Worm (Caenorhabditis elegans) whole organism, young adult: ENCODE measurements around the gene ric-3.

Source experiments
- C17E4.6 ChIP-seq: fragments of 200-800 bp; sonication (Bioruptor generic); IDR thresholded peaks from 2 replicates; pipeline ENCODE4 v1.3.6; 2022; ENCODE audit warnings: missing genetic modification reagents, missing genetic modification characterization, missing compliant biosample characterization
- F22D6.2 ChIP-seq: sonication (generic microtip); optimal IDR thresholded peaks from 2 replicates; lab custom pipeline; 2016; ENCODE audit warnings: mild to moderate bottlenecking, missing genetic modification characterization, missing compliant biosample characterization
- F39B2.1 ChIP-seq: fragments of 200-800 bp; sonication (Bioruptor generic); IDR thresholded peaks from 2 replicates; pipeline ENCODE4 v1.3.6; 2022; ENCODE audit warnings: missing genetic modification reagents, missing genetic modification characterization, missing compliant biosample characterization
- F49E8.2 ChIP-seq: sonication (generic microtip); optimal IDR thresholded peaks from 3 replicates; lab custom pipeline; 2017; ENCODE audit warnings: missing genetic modification characterization, mild to moderate bottlenecking, missing compliant biosample characterization, antibody characterized with exemption, moderate library complexity; ENCODE audit not compliant: insufficient read depth
- F55B11.4 ChIP-seq: sonication (generic microtip); optimal IDR thresholded peaks from 2 replicates; lab custom pipeline; 2016; ENCODE audit warnings: missing compliant biosample characterization, missing genetic modification characterization, borderline replicate concordance; ENCODE audit not compliant: insufficient read depth
- F57A8.1 ChIP-seq: fragments of 200-800 bp; sonication (Bioruptor generic); optimal IDR thresholded peaks from 2 replicates; lab custom pipeline; 2018; ENCODE audit warnings: mild to moderate bottlenecking, missing genetic modification characterization, moderate library complexity, missing compliant biosample characterization
- K11D2.4 ChIP-seq: fragments of 200-800 bp; sonication (Bioruptor generic); IDR thresholded peaks from 2 replicates; pipeline ENCODE4 v1.3.6; 2022; ENCODE audit warnings: missing genetic modification reagents, missing genetic modification characterization, missing compliant biosample characterization
- T07F8.4 ChIP-seq: sonication (generic microtip); optimal IDR thresholded peaks from 2 replicates; lab custom pipeline; 2016; ENCODE audit warnings: mild to moderate bottlenecking, missing genetic modification characterization, moderate library complexity, missing compliant biosample characterization
- T26A5.8 ChIP-seq: sonication (generic microtip); optimal IDR thresholded peaks from 2 replicates; lab custom pipeline; 2016; ENCODE audit warnings: missing genetic modification characterization, missing compliant biosample characterization
- Y53G8AR.9 ChIP-seq: fragments of 200-800 bp; sonication (Bioruptor generic); conservative IDR thresholded peaks from 2 replicates; pipeline ENCODE4 v1.3.6; 2022; ENCODE audit warnings: missing genetic modification reagents, missing genetic modification characterization, missing compliant biosample characterization
- Y56A3A.18 ChIP-seq: fragments of 200-800 bp; sonication (Bioruptor generic); IDR thresholded peaks from 2 replicates; pipeline ENCODE4 v1.3.6; 2022; ENCODE audit warnings: missing genetic modification reagents, missing genetic modification characterization, missing compliant biosample characterization
- Y67H2A.10 ChIP-seq: fragments of 200-800 bp; sonication (Bioruptor generic); conservative IDR thresholded peaks from 2 replicates; pipeline ENCODE4 v1.3.6; 2022; ENCODE audit warnings: missing genetic modification reagents, missing genetic modification characterization, missing compliant biosample characterization
- Y79H2A.3 ChIP-seq: fragments of 200-800 bp; sonication (Bioruptor generic); conservative IDR thresholded peaks from 2 replicates; pipeline ENCODE4 v1.3.6; 2022; ENCODE audit warnings: missing genetic modification reagents, missing genetic modification characterization, missing compliant biosample characterization
- ZK185.1 ChIP-seq: sonication (generic microtip); optimal IDR thresholded peaks from 2 replicates; lab custom pipeline; 2016; ENCODE audit warnings: mild to moderate bottlenecking, missing genetic modification characterization, missing compliant biosample characterization; ENCODE audit not compliant: poor library complexity, severe bottlenecking
- akir-1 ChIP-seq: fragments of 200-800 bp; sonication (Bioruptor generic); optimal IDR thresholded peaks from 2 replicates; lab custom pipeline; 2018; ENCODE audit warnings: mild to moderate bottlenecking, missing genetic modification characterization, moderate library complexity, missing compliant biosample characterization
- ama-1 ChIP-seq, 3 experiments: fragments of 150-350 bp in 1 of 3; sonication (generic microtip) in 2 of 3; optimal IDR thresholded peaks; 2 replicates each; lab custom pipeline; 2014 to 2018; ENCODE audit warnings: missing biosample characterization in 2 of 3, missing genetic modification characterization in 2 of 3, missing genetic modification reagents in 2 of 3
- atf-7 ChIP-seq: sonication (generic microtip); optimal IDR thresholded peaks from 2 replicates; lab custom pipeline; 2017; ENCODE audit warnings: mild to moderate bottlenecking, missing genetic modification characterization, missing compliant biosample characterization
- athp-1 ChIP-seq: sonication (generic microtip); optimal IDR thresholded peaks from 2 replicates; lab custom pipeline; 2017; ENCODE audit warnings: mild to moderate bottlenecking, missing genetic modification characterization, missing compliant biosample characterization
- attf-5 ChIP-seq: fragments of 200-800 bp; sonication (Bioruptor generic); optimal IDR thresholded peaks from 2 replicates; lab custom pipeline; 2018; ENCODE audit warnings: mild to moderate bottlenecking, missing genetic modification characterization, missing compliant biosample characterization
- cebp-1 ChIP-seq, 2 experiments: fragments of 200-800 bp in 1 of 2; sonication (Bioruptor generic) in 1 of 2; sonication (generic microtip) in 1 of 2; IDR thresholded peaks in 1 of 2; optimal IDR thresholded peaks in 1 of 2; 2 replicates each; pipeline versions ENCODE4 v1.3.6 to Lab custom; 2017 to 2022; ENCODE audit warnings: missing compliant biosample characterization in 2 of 2, missing genetic modification characterization in 2 of 2, mild to moderate bottlenecking in 1 of 2, missing genetic modification reagents in 1 of 2, moderate library complexity in 1 of 2
- ceh-27 ChIP-seq: fragments of 200-800 bp; sonication (Bioruptor generic); optimal IDR thresholded peaks from 2 replicates; lab custom pipeline; 2018; ENCODE audit warnings: mild to moderate bottlenecking, missing genetic modification characterization, moderate library complexity, missing compliant biosample characterization
- ceh-79 ChIP-seq: sonication (generic microtip); optimal IDR thresholded peaks from 2 replicates; lab custom pipeline; 2017; ENCODE audit warnings: mild to moderate bottlenecking, missing genetic modification characterization, missing compliant biosample characterization
- ceh-91 ChIP-seq: fragments of 200-800 bp; sonication (Bioruptor generic); IDR thresholded peaks from 2 replicates; pipeline ENCODE4 v1.3.6; 2022; ENCODE audit warnings: missing genetic modification reagents, missing genetic modification characterization, missing compliant biosample characterization
- chd-7 ChIP-seq: sonication (generic microtip); optimal IDR thresholded peaks from 2 replicates; lab custom pipeline; 2016; ENCODE audit warnings: mild to moderate bottlenecking, missing genetic modification characterization, moderate library complexity, missing compliant biosample characterization
- die-1 ChIP-seq: sonication (generic microtip); optimal IDR thresholded peaks from 2 replicates; lab custom pipeline; 2016; ENCODE audit warnings: missing genotype, mild to moderate bottlenecking, missing genetic modification characterization, missing compliant biosample characterization
- egl-18 ChIP-seq: fragments of 200-800 bp; sonication (Bioruptor generic); IDR thresholded peaks from 2 replicates; pipeline ENCODE4 v1.3.6; 2022; ENCODE audit warnings: missing genetic modification reagents, missing genetic modification characterization, missing compliant biosample characterization
- hsf-1 ChIP-seq: fragments of 200-800 bp; sonication (Bioruptor generic); IDR thresholded peaks from 2 replicates; pipeline ENCODE4 v1.3.6; 2022; ENCODE audit warnings: missing genetic modification reagents, missing genetic modification characterization, missing compliant biosample characterization
- lin-40 ChIP-seq: sonication (generic microtip); optimal IDR thresholded peaks from 2 replicates; lab custom pipeline; 2016; ENCODE audit warnings: missing genetic modification characterization, mild to moderate bottlenecking, missing compliant biosample characterization, missing genotype, missing genetic modification reagents
- lsl-1 ChIP-seq: fragments of 200-800 bp; sonication (Bioruptor generic); optimal IDR thresholded peaks from 2 replicates; lab custom pipeline; 2018; ENCODE audit warnings: mild to moderate bottlenecking, missing genetic modification characterization, moderate library complexity, missing compliant biosample characterization
- lsy-27 ChIP-seq: sonication (generic microtip); optimal IDR thresholded peaks from 2 replicates; lab custom pipeline; 2017; ENCODE audit warnings: missing genetic modification characterization, mild to moderate bottlenecking, missing compliant biosample characterization, antibody characterized with exemption, missing genotype, borderline replicate concordance; ENCODE audit not compliant: insufficient read depth
- madf-10 ChIP-seq: sonication (generic microtip); optimal IDR thresholded peaks from 2 replicates; lab custom pipeline; 2016; ENCODE audit warnings: mild to moderate bottlenecking, missing genetic modification characterization, missing compliant biosample characterization
- mel-28 ChIP-seq: sonication (generic microtip); optimal IDR thresholded peaks from 2 replicates; lab custom pipeline; 2016; ENCODE audit warnings: borderline replicate concordance, mild to moderate bottlenecking, missing genetic modification characterization, missing compliant biosample characterization
- mes-4 ChIP-seq: sonication (generic microtip); optimal IDR thresholded peaks from 2 replicates; lab custom pipeline; 2016; ENCODE audit warnings: missing genotype, missing genetic modification characterization, missing compliant biosample characterization
- nfya-1 ChIP-seq: sonication (generic microtip); optimal IDR thresholded peaks from 2 replicates; lab custom pipeline; 2017; ENCODE audit warnings: antibody characterized with exemption, missing compliant biosample characterization, missing genetic modification characterization, borderline replicate concordance; ENCODE audit not compliant: insufficient read depth
- nhr-27 ChIP-seq: fragments of 200-800 bp; sonication (Bioruptor generic); optimal IDR thresholded peaks from 2 replicates; lab custom pipeline; 2018; ENCODE audit warnings: mild to moderate bottlenecking, missing genetic modification characterization, moderate library complexity, missing compliant biosample characterization
- rpc-1 ChIP-seq, 2 experiments: fragments of 150-350 bp in 1 of 2; sonication (generic microtip) in 1 of 2; optimal IDR thresholded peaks; 2 replicates each; lab custom pipeline; 2014 to 2018; ENCODE audit warnings: missing biosample characterization in 1 of 2, missing genetic modification characterization in 1 of 2, missing genetic modification reagents in 1 of 2, missing genotype in 1 of 2
- sea-2 ChIP-seq: fragments of 200-800 bp; sonication (Bioruptor generic); IDR thresholded peaks from 2 replicates; pipeline ENCODE4 v1.3.6; 2022; ENCODE audit warnings: missing genetic modification characterization, missing compliant biosample characterization
- snpc-1.1 ChIP-seq: sonication (generic microtip); optimal IDR thresholded peaks from 2 replicates; lab custom pipeline; 2017; ENCODE audit warnings: missing genetic modification characterization, mild to moderate bottlenecking, missing compliant biosample characterization, antibody characterized with exemption, moderate library complexity, missing genotype, missing genetic modification reagents; ENCODE audit not compliant: insufficient read depth
- snpc-1.3 ChIP-seq: sonication (generic microtip); optimal IDR thresholded peaks from 2 replicates; lab custom pipeline; 2017; ENCODE audit warnings: missing genetic modification characterization, mild to moderate bottlenecking, missing compliant biosample characterization, antibody characterized with exemption, moderate library complexity, missing genotype, missing genetic modification reagents; ENCODE audit not compliant: insufficient read depth
- somi-1 ChIP-seq: fragments of 200-800 bp; sonication (Bioruptor generic); optimal IDR thresholded peaks from 2 replicates; lab custom pipeline; 2018; ENCODE audit warnings: mild to moderate bottlenecking, missing genetic modification characterization, missing compliant biosample characterization
- sptf-2 ChIP-seq: fragments of 200-800 bp; sonication (Bioruptor generic); optimal IDR thresholded peaks from 2 replicates; lab custom pipeline; 2018; ENCODE audit warnings: mild to moderate bottlenecking, missing genetic modification characterization, missing compliant biosample characterization
- tlf-1 ChIP-seq: fragments of 200-800 bp; sonication (Bioruptor generic); optimal IDR thresholded peaks from 2 replicates; lab custom pipeline; 2018; ENCODE audit warnings: mild to moderate bottlenecking, missing genetic modification characterization, missing compliant biosample characterization
- unc-62 ChIP-seq: fragments of 150-350 bp; optimal IDR thresholded peaks from 2 replicates; lab custom pipeline; 2014; ENCODE audit warnings: missing biosample characterization, missing genetic modification reagents, missing genetic modification characterization
- xnd-1 ChIP-seq: sonication (generic microtip); optimal IDR thresholded peaks from 2 replicates; lab custom pipeline; 2016; ENCODE audit warnings: missing genotype, missing genetic modification reagents, missing genetic modification characterization, missing compliant biosample characterization
- ztf-18 ChIP-seq: sonication (generic microtip); optimal IDR thresholded peaks from 2 replicates; lab custom pipeline; 2016; ENCODE audit warnings: missing genotype, mild to moderate bottlenecking, missing genetic modification characterization, missing compliant biosample characterization
- ztf-3 ChIP-seq: fragments of 200-800 bp; sonication (Bioruptor generic); optimal IDR thresholded peaks from 2 replicates; lab custom pipeline; 2018; ENCODE audit warnings: mild to moderate bottlenecking, missing genetic modification characterization, missing compliant biosample characterization

ric-3 gene

DNA sequence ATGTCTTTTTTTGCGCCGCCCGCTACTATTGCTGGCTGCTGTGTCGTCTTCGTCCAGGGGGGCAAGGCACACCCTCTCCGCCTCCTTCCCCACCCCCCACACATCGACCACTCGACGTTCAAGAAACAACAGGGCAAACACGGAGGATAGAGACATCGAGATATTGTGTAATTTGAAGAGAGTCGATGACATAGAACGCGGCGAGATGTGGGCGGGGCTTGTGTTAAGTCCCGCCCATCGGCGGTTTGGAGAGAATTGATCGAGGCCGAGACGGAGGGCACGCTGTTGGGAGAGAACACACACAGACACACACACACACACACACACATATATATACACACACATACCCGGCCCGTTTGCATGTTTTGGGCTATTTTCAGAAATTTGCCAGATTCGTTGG lies 27.5 kb downstream of the ric-3 start (continued):
- TF ChIP-seq ceh-27 (GFP tag; lab: Kevin White, UChicago) (peak; percentile 82), sea-2 (no peak), sptf-2 (GFP tag; lab: Kevin White, UChicago) (no peak), atf-7 (tag; lab: Kevin White, UChicago) (peak; percentile 33), F55B11.4 (tag; lab: Kevin White, UChicago) (no peak), somi-1 (GFP tag; lab: Kevin White, UChicago) (peak; percentile 5), mel-28 (tag; lab: Kevin White, UChicago) (no peak), C17E4.6 (GFP tag; lab: Robert Waterston, UW) (no peak), egl-18 (no peak), attf-5 (GFP tag; lab: Kevin White, UChicago) (peak; percentile 56), athp-1 (tag; lab: Kevin White, UChicago) (no peak), snpc-1.1 (tag; lab: Kevin White, UChicago) (no peak), nfya-1 (tag; lab: Kevin White, UChicago) (no peak), hsf-1 (GFP tag; lab: Robert Waterston, UW) (no peak), rpc-1 (optimal IDR thresholded peaks at IDR 0.05; lab: Kevin White, UChicago) (no peak), rpc-1 (tag; optimal IDR thresholded peaks at IDR 0.05; lab: Kevin White, UChicago) (no peak), ceh-79 (tag; lab: Kevin White, UChicago) (no peak), Y56A3A.18 (GFP tag; lab: Robert Waterston, UW) (peak; percentile 59; the same call in 1 of the 2 replicates), tlf-1 (GFP tag; lab: Kevin White, UChicago) (no peak), ztf-3 (GFP tag; lab: Kevin White, UChicago) (no peak), T07F8.4 (no peak), F39B2.1 (no peak), ZK185.1 (tag; lab: Kevin White, UChicago) (peak; percentile 27), ama-1 (optimal IDR thresholded peaks at IDR 0.05; lab: Kevin White, UChicago) (no peak), ama-1 (GFP tag; optimal IDR thresholded peaks at IDR 0.05; lab: Kevin White, UChicago) (no peak), F22D6.2 (no peak), K11D2.4 (0 out of 2 replicates have a peak, but pooled peaks have one; percentile 24), xnd-1 (no peak), Y53G8AR.9 (GFP tag; lab: Robert Waterston, UW) (no peak), T26A5.8 (tag; lab: Kevin White, UChicago) (no peak), akir-1 (no peak), ztf-18 (tag; lab: Kevin White, UChicago) (peak; percentile 39), mes-4 (tag; lab: Kevin White, UChicago) (no peak), F57A8.1 (GFP tag; lab: Kevin White, UChicago) (no peak), F49E8.2 (no peak), lsy-27 (tag; lab: Kevin White, UChicago) (peak; percentile 51), Y67H2A.10 (GFP tag; lab: Robert Waterston, UW) (no peak), lin-40 (tag; lab: Kevin White, UChicago) (peak; percentile 77), die-1 (tag; lab: Kevin White, UChicago) (peak; percentile 53), snpc-1.3 (tag; lab: Kevin White, UChicago) (no peak), unc-62 (GFP tag; lab: Kevin White, UChicago) (no peak), ceh-91 (GFP tag; lab: Robert Waterston, UW) (no peak), madf-10 (tag; lab: Kevin White, UChicago) (peak; percentile 48), cebp-1 (GFP tag; IDR thresholded peaks at IDR 0.05; lab: Robert Waterston, UW) (no peak), cebp-1 (tag; optimal IDR thresholded peaks at IDR 0.05; lab: Kevin White, UChicago) (peak; percentile 77), nhr-27 (tag; lab: Kevin White, UChicago) (peak; percentile 34), Y79H2A.3 (GFP tag; lab: Robert Waterston, UW) (no peak), lsl-1 (GFP tag; lab: Kevin White, UChicago) (no peak), chd-7 (tag; lab: Kevin White, UChicago) (peak; percentile 67)
